Worm (Caenorhabditis elegans): Measurements from ENCODE around the gene lgc-39.

ce11 chrV:7129460-7129859 lies 45.8 kb upstream of the lgc-39 start, which contains the start of gene T01C4.8:
- TF ChIP-seq W03F9.2 (tag; optimal IDR thresholded peaks at IDR 0.05) (no peak), dao-5 (tag; optimal IDR thresholded peaks at IDR 0.05) (no peak), him-1 (tag; optimal IDR thresholded peaks at IDR 0.05) (no peak)

All from whole organism, L4/young adult.